Fruit fly (Drosophila melanogaster): ENCODE data around the gene cpo.

DNA sequence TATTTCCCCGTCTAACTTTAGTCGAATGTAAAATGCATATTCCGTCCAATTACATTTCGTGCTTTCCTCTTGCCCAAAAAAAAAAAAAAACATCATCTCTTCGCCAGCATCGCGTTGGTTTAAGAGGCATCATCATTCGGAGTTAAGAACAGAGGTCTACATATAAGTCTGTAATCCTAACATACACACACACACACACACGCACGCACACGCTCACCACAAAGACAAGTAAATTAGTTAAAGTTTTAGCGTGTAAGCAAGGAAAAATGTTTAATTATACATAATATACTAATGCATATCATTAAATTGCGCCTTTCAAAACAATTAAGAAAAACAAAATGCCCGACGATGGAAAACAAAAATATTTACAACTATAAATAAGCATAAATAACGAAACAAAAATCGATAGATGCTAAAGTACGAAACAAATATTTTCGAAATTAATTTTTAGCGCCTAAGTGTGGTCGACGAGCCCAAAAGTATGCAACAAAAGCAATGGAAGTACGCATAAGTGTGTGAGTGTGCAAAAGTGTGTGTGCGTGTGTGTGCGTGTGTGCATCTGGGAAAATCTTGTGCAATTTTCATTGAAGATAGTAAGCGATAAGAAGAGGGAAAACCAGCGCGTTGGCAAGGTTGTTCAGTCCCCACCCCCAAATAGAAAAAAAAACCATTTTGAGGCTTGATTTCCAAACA is 96.2 kb downstream of the cpo start:
- TF ChIP-seq CTCF (optimal IDR thresholded peaks at IDR 0.05) (no peak), CG8478 (optimal IDR thresholded peaks at IDR 0.05) (no peak)
